Worm (Caenorhabditis elegans): Measurements from ENCODE around the gene Y48G9A.7.

Gene Y48G9A.7

DNA sequence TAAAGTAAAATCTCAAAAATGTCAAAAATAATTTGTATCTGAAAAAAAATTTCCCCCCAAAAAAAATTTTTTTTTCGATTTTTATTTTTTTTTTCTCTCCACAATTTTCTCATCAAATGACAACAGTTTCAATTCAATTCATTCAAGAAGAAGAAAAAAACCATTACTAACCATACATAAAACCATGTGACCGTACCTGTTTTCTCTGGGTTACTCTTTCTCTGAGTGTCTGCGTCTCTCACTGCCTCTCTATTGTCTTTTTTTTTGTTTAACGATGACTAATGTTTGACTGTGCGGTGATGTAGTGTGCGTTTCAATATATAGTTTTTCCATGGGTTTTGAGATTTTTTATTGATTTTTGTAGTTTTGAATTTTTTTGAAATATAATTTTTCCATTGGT is 19.7 kb upstream of the Y48G9A.7 start (continued):
- TF ChIP-seq mdt-29 (GFP tag; IDR thresholded peaks at IDR 0.05) (no peak), skn-1 (tag; optimal IDR thresholded peaks at IDR 0.05) (no peak), nhr-76 (tag; optimal IDR thresholded peaks at IDR 0.05) (peak; percentile 39), nhr-42 (GFP tag; IDR thresholded peaks at IDR 0.05) (no peak), hlh-11 (tag; optimal IDR thresholded peaks at IDR 0.05) (peak; percentile 77), nhr-102 (tag; optimal IDR thresholded peaks at IDR 0.05) (no peak), mxl-2 (GFP tag; conservative IDR thresholded peaks at IDR 0.05) (no peak), mdl-1 (tag; optimal IDR thresholded peaks at IDR 0.05) (peak in 1 of 2 experiments; percentile 66), lir-3 (tag; optimal IDR thresholded peaks at IDR 0.05) (no peak), rbr-2 (tag; optimal IDR thresholded peaks at IDR 0.05) (no peak), lsy-2 (tag; optimal IDR thresholded peaks at IDR 0.05) (peak in 1 of 2 experiments; percentile 83), lin-1 (GFP tag; IDR thresholded peaks at IDR 0.05) (no peak), Y75B8A.6 (GFP tag; IDR thresholded peaks at IDR 0.05) (no peak), saeg-2 (GFP tag; IDR thresholded peaks at IDR 0.05) (no peak), F26F4.8 (GFP tag; conservative IDR thresholded peaks at IDR 0.05) (no peak), aha-1 (tag) (peak; percentile 2), snpc-1.2 (GFP tag; IDR thresholded peaks at IDR 0.05) (no peak), nhr-111 (GFP tag; optimal IDR thresholded peaks at IDR 0.05) (no peak), mxl-3 (GFP tag; optimal IDR thresholded peaks at IDR 0.05) (no peak), fos-1 (tag; optimal IDR thresholded peaks at IDR 0.05) (no peak), ceh-62 (tag; optimal IDR thresholded peaks at IDR 0.05) (no peak), ZK337.2 (GFP tag; IDR thresholded peaks at IDR 0.05) (no peak), php-3 (GFP tag; IDR thresholded peaks at IDR 0.05) (peak; percentile 19; the same call in 1 of the 2 replicates), D1046.2 (GFP tag; IDR thresholded peaks at IDR 0.05) (no peak), set-16 (GFP tag; IDR thresholded peaks at IDR 0.05) (no peak), tag-97 (GFP tag; IDR thresholded peaks at IDR 0.05) (no peak), lin-15B (tag; optimal IDR thresholded peaks at IDR 0.05) (no peak), ztf-7 (tag; optimal IDR thresholded peaks at IDR 0.05) (no peak), lin-39 (tag; optimal IDR thresholded peaks at IDR 0.05) (no peak), ceh-82 (tag; optimal IDR thresholded peaks at IDR 0.05) (no peak), lin-29 (GFP tag; IDR thresholded peaks at IDR 0.05) (no peak), nhr-28 (tag; optimal IDR thresholded peaks at IDR 0.05) (peak; percentile 93), snpc-4 (tag; optimal IDR thresholded peaks at IDR 0.05) (no peak), daf-16 (GFP tag; optimal IDR thresholded peaks at IDR 0.05) (no peak), daf-16 (tag; optimal IDR thresholded peaks at IDR 0.05) (peak; percentile 89), unc-62 (GFP tag; optimal IDR thresholded peaks at IDR 0.05 in 1 of 2) (peak in 1 of 2 experiments; percentile 26), unc-62 (tag; optimal IDR thresholded peaks at IDR 0.05) (no peak), ceh-44 (GFP tag; IDR thresholded peaks at IDR 0.05) (no peak), dmd-9 (GFP tag; IDR thresholded peaks at IDR 0.05) (0 out of 2 replicates have a peak, but pooled peaks have one; percentile 62), pha-4 (GFP tag; IDR thresholded peaks at IDR 0.05) (no peak), pha-4 (tag; optimal IDR thresholded peaks at IDR 0.05) (peak; percentile 94), lin-38 (GFP tag; IDR thresholded peaks at IDR 0.05) (peak; percentile 36), mes-2 (tag; optimal IDR thresholded peaks at IDR 0.05; ENCODE audit: poor library complexity, severe bottlenecking) (peak; percentile 68), sdz-12 (GFP tag; optimal IDR thresholded peaks at IDR 0.05) (no peak), Y105C5A.15 (GFP tag; IDR thresholded peaks at IDR 0.05) (no peak), zip-2 (tag; optimal IDR thresholded peaks at IDR 0.05) (no peak), ztf-11 (tag; optimal IDR thresholded peaks at IDR 0.05) (no peak), egl-27 (tag; optimal IDR thresholded peaks at IDR 0.05) (no peak), nhr-48 (tag; optimal IDR thresholded peaks at IDR 0.05) (no peak), ZK546.5 (tag; optimal IDR thresholded peaks at IDR 0.05) (no peak), daf-8 (GFP tag; IDR thresholded peaks at IDR 0.05) (no peak), hif-1 (tag; optimal IDR thresholded peaks at IDR 0.05) (peak in 1 of 2 experiments; percentile 17), spr-3 (GFP tag; optimal IDR thresholded peaks at IDR 0.05) (no peak), dpl-1 (GFP tag; optimal IDR thresholded peaks at IDR 0.05) (peak; percentile 5)

Measured in whole organism, L4 larva.